Worm (Caenorhabditis elegans): ENCODE results near the gene mett-10.

mett-10 gene

DNA sequence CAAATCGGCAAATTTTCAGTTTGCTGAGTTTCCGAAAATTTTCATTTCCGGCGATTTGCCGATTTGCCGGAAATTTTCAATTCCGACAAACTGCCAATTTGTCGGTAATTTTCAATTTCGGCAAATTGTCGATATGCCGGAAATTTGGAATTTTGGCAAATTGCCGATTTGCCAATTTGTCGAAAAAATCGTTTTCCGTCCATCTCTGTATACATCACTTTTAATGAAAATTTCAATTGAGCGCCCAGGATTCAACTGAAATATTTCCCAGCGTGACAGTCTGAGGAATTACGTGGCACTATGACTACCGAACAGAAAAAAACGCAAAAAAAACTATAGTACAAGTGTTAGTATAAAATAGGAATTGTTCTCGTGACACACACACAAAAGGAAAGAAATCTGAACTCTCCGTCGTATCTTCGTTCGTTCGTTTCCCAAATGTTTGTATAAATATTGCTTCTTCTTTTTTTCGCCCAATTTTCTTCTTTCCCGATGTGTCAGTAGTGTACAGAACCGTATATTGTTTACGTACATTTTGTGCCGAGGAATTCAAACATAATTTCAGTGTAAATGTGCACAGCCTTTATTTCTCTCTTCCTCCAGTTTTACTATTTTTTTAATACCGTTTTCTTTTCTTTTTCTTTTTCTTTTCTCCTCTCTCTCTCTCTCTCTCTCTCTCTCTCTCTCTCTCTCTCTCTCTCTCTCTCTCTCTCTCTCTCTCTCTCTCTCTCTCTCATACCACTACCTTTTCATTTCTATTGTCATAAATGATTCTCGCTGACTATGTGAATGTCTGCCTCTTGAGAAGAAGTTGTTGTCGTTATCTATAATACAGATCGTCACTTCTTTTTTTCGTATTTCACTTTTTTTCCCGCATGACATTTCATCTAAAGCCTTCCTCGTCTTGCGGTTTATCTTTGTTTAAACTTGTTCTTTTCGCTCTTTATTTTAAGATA lies 17.9 kb downstream of the mett-10 start (continued):
- peak; percentile 37 for TF ChIP-seq mes-2 (tag; optimal IDR thresholded peaks at IDR 0.05; ENCODE audit: poor library complexity, severe bottlenecking)

DNA sequence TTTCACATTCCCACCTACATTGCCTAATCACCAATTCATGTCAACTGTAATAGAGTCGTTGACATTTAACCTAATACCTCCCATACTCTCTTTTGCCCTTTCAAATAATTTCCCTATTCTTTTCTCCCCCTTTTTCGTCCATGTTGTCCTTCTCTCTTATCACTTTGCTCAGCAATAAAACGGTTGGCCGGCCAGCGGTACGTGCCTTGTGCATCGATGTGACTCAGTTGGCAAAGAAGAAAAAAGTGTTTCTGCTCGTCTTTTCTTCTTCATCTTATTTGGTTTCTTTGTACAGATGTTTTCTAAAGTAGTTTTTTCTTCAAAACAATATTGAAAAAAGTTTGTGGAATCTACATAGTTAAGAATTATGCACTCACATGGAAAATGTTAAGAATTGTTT lies 19.7 kb downstream of the mett-10 start:
- TF ChIP-seq dve-1 (tag; optimal IDR thresholded peaks at IDR 0.05; ENCODE audit: insufficient read depth): peak; percentile 52
- peak; percentile 9 for TF ChIP-seq nhr-28 (tag; optimal IDR thresholded peaks at IDR 0.05)
- TF ChIP-seq hlh-11 (tag; optimal IDR thresholded peaks at IDR 0.05): peak; percentile 52
- TF ChIP-seq fkh-10 (GFP tag; optimal IDR thresholded peaks at IDR 0.05): no peak
- TF ChIP-seq daf-16 (GFP tag; optimal IDR thresholded peaks at IDR 0.05): no peak
- peak; percentile 55 for TF ChIP-seq daf-16 (tag; optimal IDR thresholded peaks at IDR 0.05)
- peak; percentile 68 for TF ChIP-seq nhr-6 (tag; optimal IDR thresholded peaks at IDR 0.05)
- peak in 1 of 2 experiments; percentile 3 for TF ChIP-seq unc-62 (GFP tag; optimal IDR thresholded peaks at IDR 0.05 in 1 of 2)
- TF ChIP-seq unc-62 (tag; optimal IDR thresholded peaks at IDR 0.05): no peak
- TF ChIP-seq R02D3.7 (tag; optimal IDR thresholded peaks at IDR 0.05): no peak
- peak; percentile 43 for TF ChIP-seq pqm-1 (tag; optimal IDR thresholded peaks at IDR 0.05)

DNA sequence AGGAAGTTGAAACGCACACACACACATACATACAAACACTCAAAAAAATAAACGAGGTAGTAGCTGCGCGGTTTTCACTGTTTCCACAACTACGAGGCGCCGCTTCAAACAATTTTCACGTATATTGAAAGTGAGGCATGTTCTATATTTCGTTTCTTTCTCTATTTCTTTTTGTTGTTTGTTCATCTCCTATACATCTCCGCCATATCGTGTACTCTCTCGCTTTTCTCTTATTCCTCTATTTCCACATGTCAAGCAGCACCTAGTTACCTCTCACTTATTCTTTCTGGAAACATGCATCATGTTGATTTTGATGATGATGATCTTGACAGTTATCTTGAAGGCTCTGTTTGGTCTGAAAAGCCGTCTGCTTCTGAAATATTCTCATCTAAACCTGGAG lies 21.9 kb downstream of the mett-10 start, which contains the start of gene ZK1128.7:
Gene ZK1128.7 (plus strand): TSS at position 229 of the 400 bp plus-strand sequence.
- TF ChIP-seq daf-12 (tag; optimal IDR thresholded peaks at IDR 0.05) (no peak), unc-39 (tag; optimal IDR thresholded peaks at IDR 0.05) (no peak), F10B5.3 (tag; optimal IDR thresholded peaks at IDR 0.05) (no peak), mxl-3 (GFP tag; optimal IDR thresholded peaks at IDR 0.05) (peak; percentile 9), dve-1 (tag; optimal IDR thresholded peaks at IDR 0.05; ENCODE audit: insufficient read depth) (peak; percentile 6), attf-4 (tag; optimal IDR thresholded peaks at IDR 0.05) (no peak), pha-4 (GFP tag; IDR thresholded peaks at IDR 0.05) (no peak), pha-4 (tag; optimal IDR thresholded peaks at IDR 0.05) (no peak), zip-2 (tag; optimal IDR thresholded peaks at IDR 0.05) (no peak), unc-62 (GFP tag; optimal IDR thresholded peaks at IDR 0.05 in 1 of 2) (peak in 1 of 2 experiments; percentile 39), unc-62 (tag; optimal IDR thresholded peaks at IDR 0.05) (no peak), dpl-1 (GFP tag; optimal IDR thresholded peaks at IDR 0.05) (no peak), nhr-11 (tag; optimal IDR thresholded peaks at IDR 0.05) (no peak), F44E2.7 (GFP tag; IDR thresholded peaks at IDR 0.05) (no peak), daf-19 (GFP tag; conservative IDR thresholded peaks at IDR 0.05) (no peak), lsy-2 (tag; optimal IDR thresholded peaks at IDR 0.05) (peak in 1 of 2 experiments; percentile 28), arid-1 (GFP tag; conservative IDR thresholded peaks at IDR 0.05) (no peak), Y75B8A.6 (GFP tag; IDR thresholded peaks at IDR 0.05) (no peak), zfp-3 (GFP tag; conservative IDR thresholded peaks at IDR 0.05) (no peak), hlh-30 (tag; optimal IDR thresholded peaks at IDR 0.05; ENCODE audit: insufficient read depth) (peak; percentile 8), php-3 (GFP tag; IDR thresholded peaks at IDR 0.05) (no peak), madf-5 (GFP tag; IDR thresholded peaks at IDR 0.05) (no peak), mep-1 (tag; optimal IDR thresholded peaks at IDR 0.05) (no peak), zfp-2 (tag; optimal IDR thresholded peaks at IDR 0.05) (no peak), Y48G9A.11 (GFP tag; IDR thresholded peaks at IDR 0.05) (no peak), set-16 (GFP tag; IDR thresholded peaks at IDR 0.05) (no peak), aha-1 (tag) (peak; percentile 89), cey-2 (tag; optimal IDR thresholded peaks at IDR 0.05; ENCODE audit: borderline replicate concordance, insufficient read depth) (no peak), hif-1 (tag; optimal IDR thresholded peaks at IDR 0.05) (peak in 1 of 2 experiments; percentile 27), dmd-8 (GFP tag; IDR thresholded peaks at IDR 0.05) (no peak), tra-1 (GFP tag; IDR thresholded peaks at IDR 0.05) (no peak), daf-16 (GFP tag; optimal IDR thresholded peaks at IDR 0.05) (no peak), daf-16 (tag; optimal IDR thresholded peaks at IDR 0.05) (no peak), mxl-2 (GFP tag; conservative IDR thresholded peaks at IDR 0.05) (no peak), nhr-6 (tag; optimal IDR thresholded peaks at IDR 0.05) (no peak), nhr-111 (GFP tag; optimal IDR thresholded peaks at IDR 0.05) (no peak), saeg-2 (GFP tag; IDR thresholded peaks at IDR 0.05) (no peak), ZK546.5 (tag; optimal IDR thresholded peaks at IDR 0.05) (no peak), dmd-6 (GFP tag; IDR thresholded peaks at IDR 0.05) (no peak)

Data from whole organism, L4 larva.